Worm (Caenorhabditis elegans): Measurements from ENCODE around the gene unc-62.

DNA sequence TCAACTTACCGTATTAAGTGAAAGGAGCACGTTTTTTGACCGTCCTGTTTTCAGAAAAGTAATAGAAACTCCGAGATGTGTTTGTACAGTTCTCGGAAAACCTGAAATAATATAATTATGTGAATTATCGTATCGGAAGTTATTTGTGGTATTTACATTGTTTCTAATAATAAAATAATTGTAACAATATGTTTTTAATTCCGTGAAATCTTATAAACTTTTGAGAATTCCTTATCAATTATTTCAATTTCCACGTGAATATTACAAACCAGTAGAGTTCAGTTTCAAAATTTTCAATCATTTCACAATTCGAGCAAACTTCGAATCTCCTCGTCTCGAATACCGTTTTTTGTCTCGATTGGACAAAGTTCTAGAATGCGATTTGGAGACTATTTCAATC lies 26.2 kb upstream of the unc-62 start, which contains the start of gene T08H10.3:
- TF ChIP-seq fkh-10 (GFP tag; optimal IDR thresholded peaks at IDR 0.05) (no peak), snpc-4 (tag; optimal IDR thresholded peaks at IDR 0.05) (no peak)
